Worm (Caenorhabditis elegans) whole organism, midembryonic: ENCODE measurements around the gene cwp-5.

Source experiments
- med-1 ChIP-seq: sonication (generic microtip); optimal IDR thresholded peaks from 2 replicates; lab custom pipeline; 2017; ENCODE audit warnings: missing genetic modification characterization, mild to moderate bottlenecking, missing compliant biosample characterization, antibody characterized with exemption, missing genetic modification reagents; ENCODE audit not compliant: insufficient read depth
- ref-1 ChIP-seq: fragments of 200-800 bp; sonication (Bioruptor generic); conservative IDR thresholded peaks from 2 replicates; pipeline ENCODE4 v1.3.6; 2022; ENCODE audit warnings: missing genetic modification reagents, missing genetic modification characterization, missing compliant biosample characterization

DNA sequence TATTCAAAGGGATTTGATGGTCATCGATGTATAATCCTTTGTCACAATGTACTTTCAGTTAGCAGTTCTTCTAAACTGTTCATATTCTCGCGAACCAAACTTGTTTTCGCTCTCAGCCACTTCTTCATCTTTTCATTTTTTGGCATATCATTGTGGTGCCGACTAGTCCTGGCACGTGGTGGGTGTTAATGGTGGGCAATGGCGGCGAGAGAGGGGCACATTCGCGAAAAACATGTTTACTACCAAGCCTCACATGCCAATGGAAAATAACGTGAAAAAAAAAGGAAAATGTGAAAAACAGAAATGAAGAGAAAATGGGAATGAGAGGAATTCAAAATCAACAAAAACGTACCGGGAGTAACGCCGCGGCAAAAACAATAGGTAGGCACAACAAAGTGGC, 42.7 kb downstream of the cwp-5 start:
- TF ChIP-seq ref-1 (GFP tag; lab: Robert Waterston, UW) (no peak), med-1 (GFP tag; lab: Kevin White, UChicago) (no peak)
